Worm (Caenorhabditis elegans): Measurements from ENCODE around the gene ceh-54.

ceh-54 gene

ce11 chrX:6203315-6203714, 9.3 kb upstream of the ceh-54 start:
- TF ChIP-seq fkh-10 (GFP tag; optimal IDR thresholded peaks at IDR 0.05) (no peak), eor-1 (tag; optimal IDR thresholded peaks at IDR 0.05) (no peak), ceh-9 (tag; optimal IDR thresholded peaks at IDR 0.05) (no peak), elt-2 (tag; optimal IDR thresholded peaks at IDR 0.05) (peak; percentile 19), snpc-4 (tag; optimal IDR thresholded peaks at IDR 0.05) (no peak)

ce11 chrX:6202809-6203208, 8.8 kb upstream of the ceh-54 start:
- TF ChIP-seq mml-1 (tag; optimal IDR thresholded peaks at IDR 0.05) (no peak), sea-2 (GFP tag; optimal IDR thresholded peaks at IDR 0.05) (no peak), ztf-4 (tag; optimal IDR thresholded peaks at IDR 0.05) (no peak), nhr-77 (tag; optimal IDR thresholded peaks at IDR 0.05) (no peak), aly-2 (tag; optimal IDR thresholded peaks at IDR 0.05) (no peak), ama-1 (optimal IDR thresholded peaks at IDR 0.05) (no peak), nhr-76 (tag; optimal IDR thresholded peaks at IDR 0.05) (no peak), nhr-25 (tag; optimal IDR thresholded peaks at IDR 0.05) (no peak), mdl-1 (tag; optimal IDR thresholded peaks at IDR 0.05) (no peak), pqm-1 (tag; optimal IDR thresholded peaks at IDR 0.05) (no peak), daf-12 (tag; optimal IDR thresholded peaks at IDR 0.05) (no peak), tbx-2 (tag; optimal IDR thresholded peaks at IDR 0.05) (no peak), egl-5 (tag; optimal IDR thresholded peaks at IDR 0.05) (no peak), elt-1 (tag; optimal IDR thresholded peaks at IDR 0.05) (no peak), egl-27 (tag; optimal IDR thresholded peaks at IDR 0.05) (no peak), elt-3 (tag; optimal IDR thresholded peaks at IDR 0.05) (no peak), lsy-12 (tag; optimal IDR thresholded peaks at IDR 0.05) (no peak), elt-2 (tag; optimal IDR thresholded peaks at IDR 0.05) (no peak)

ce11 chrX:6201542-6201941, 7.5 kb upstream of the ceh-54 start:
- TF ChIP-seq lsy-12 (tag; optimal IDR thresholded peaks at IDR 0.05) (peak; percentile 5), fkh-2 (tag; optimal IDR thresholded peaks at IDR 0.05) (no peak), nhr-23 (tag; optimal IDR thresholded peaks at IDR 0.05) (peak; percentile 97), elt-3 (tag; optimal IDR thresholded peaks at IDR 0.05) (peak in 1 of 3 experiments; percentile 52), nhr-25 (tag; optimal IDR thresholded peaks at IDR 0.05) (peak; percentile 54), ama-1 (optimal IDR thresholded peaks at IDR 0.05) (peak; percentile 65), ztf-11 (tag; optimal IDR thresholded peaks at IDR 0.05) (no peak), nhr-237 (tag; optimal IDR thresholded peaks at IDR 0.05) (no peak), nhr-43 (tag; optimal IDR thresholded peaks at IDR 0.05; ENCODE audit: poor library complexity, severe bottlenecking) (peak; percentile 82)

ce11 chrX:6196627-6197026, 2.6 kb upstream of the ceh-54 start, which contains the start of gene daf-9:
TSS of gene daf-9 (plus strand) at chrX:6196927.
- peak; percentile 30 for TF ChIP-seq nhr-23 (tag; optimal IDR thresholded peaks at IDR 0.05)
- peak in 1 of 3 experiments; percentile 69 for TF ChIP-seq elt-3 (tag; optimal IDR thresholded peaks at IDR 0.05)
- no peak for TF ChIP-seq nhr-12 (tag; optimal IDR thresholded peaks at IDR 0.05)
- TF ChIP-seq nhr-43 (tag; optimal IDR thresholded peaks at IDR 0.05; ENCODE audit: poor library complexity, severe bottlenecking): no peak
- TF ChIP-seq lsy-12 (tag; optimal IDR thresholded peaks at IDR 0.05): no peak

- no peak for TF ChIP-seq sea-2 (GFP tag; optimal IDR thresholded peaks at IDR 0.05)
- TF ChIP-seq elt-1 (tag; optimal IDR thresholded peaks at IDR 0.05): no peak
- TF ChIP-seq nhr-237 (tag; optimal IDR thresholded peaks at IDR 0.05): no peak
- no peak for TF ChIP-seq lin-15B (tag; optimal IDR thresholded peaks at IDR 0.05)
- TF ChIP-seq ztf-4 (tag; optimal IDR thresholded peaks at IDR 0.05): no peak
- TF ChIP-seq ZK546.5 (tag; optimal IDR thresholded peaks at IDR 0.05): no peak
- TF ChIP-seq ceh-28 (tag; optimal IDR thresholded peaks at IDR 0.05): no peak
- no peak for TF ChIP-seq hmg-11 (tag; optimal IDR thresholded peaks at IDR 0.05)
- TF ChIP-seq nhr-11 (tag; optimal IDR thresholded peaks at IDR 0.05): no peak
- no peak for TF ChIP-seq pqm-1 (tag; optimal IDR thresholded peaks at IDR 0.05)
- no peak for TF ChIP-seq aly-2 (tag; optimal IDR thresholded peaks at IDR 0.05)
- no peak for TF ChIP-seq jun-1 (tag; optimal IDR thresholded peaks at IDR 0.05)
- TF ChIP-seq fkh-10 (GFP tag; optimal IDR thresholded peaks at IDR 0.05): no peak
- TF ChIP-seq egl-27 (tag; optimal IDR thresholded peaks at IDR 0.05): no peak
These were observed 4.1 kb downstream of the ceh-54 start, which contains the start of gene T13C5.9 for ce11 chrX:6189955-6190354. TSS of gene T13C5.9 (plus strand) at chrX:6190255.

All from whole organism, L3 larva.